Fruit fly (Drosophila melanogaster) whole organism, embryonic: ENCODE measurements around the gene CG13810.

Source experiments
- ATbp ChIP-seq: fragments of 200-800 bp; sonication (Bioruptor generic); optimal IDR thresholded peaks from 2 replicates; lab custom pipeline; 2017; ENCODE audit warnings: missing biosample characterization, mild to moderate bottlenecking, missing genetic modification characterization, missing genetic modification reagents
- Blimp-1 ChIP-seq: fragments of 200-800 bp; sonication (Bioruptor generic); optimal IDR thresholded peaks from 3 replicates; lab custom pipeline; 2018; ENCODE audit warnings: missing biosample characterization, missing genetic modification characterization, mild to moderate bottlenecking, moderate library complexity, missing genetic modification reagents
- CG12104 ChIP-seq: fragments of 200-800 bp; sonication (Bioruptor generic); optimal IDR thresholded peaks from 3 replicates; lab custom pipeline; 2016; ENCODE audit warnings: missing biosample characterization, missing genetic modification characterization
- CG1529 ChIP-seq: fragments of 200-800 bp; sonication (Bioruptor generic); optimal IDR thresholded peaks from 3 replicates; lab custom pipeline; 2018; ENCODE audit warnings: missing biosample characterization, missing genetic modification characterization
- CG15601 ChIP-seq: fragments of 200-800 bp; sonication (Bioruptor generic); optimal IDR thresholded peaks from 3 replicates; lab custom pipeline; 2019; ENCODE audit warnings: missing biosample characterization, mild to moderate bottlenecking, missing genetic modification characterization, moderate library complexity
- CG16813 ChIP-seq: fragments of 200-800 bp; sonication (Bioruptor generic); IDR thresholded peaks from 3 replicates; pipeline ENCODE4 v1.3.6; 2022; ENCODE audit warnings: missing biosample characterization, missing genetic modification characterization; ENCODE audit not compliant: partially characterized antibody
- CG18764 ChIP-seq: fragments of 200-800 bp; sonication (Bioruptor generic); optimal IDR thresholded peaks from 3 replicates; lab custom pipeline; 2016; ENCODE audit warnings: missing biosample characterization, missing genetic modification characterization
- CG30403 ChIP-seq: fragments of 200-800 bp; sonication (Bioruptor generic); optimal IDR thresholded peaks from 3 replicates; lab custom pipeline; 2016; ENCODE audit warnings: missing biosample characterization, missing genetic modification characterization
- CG32767 ChIP-seq: fragments of 200-800 bp; sonication (Bioruptor generic); IDR thresholded peaks from 2 replicates; pipeline ENCODE4 v1.3.6; 2022; ENCODE audit warnings: missing biosample characterization, missing genetic modification characterization
- CG32772 ChIP-seq: fragments of 200-800 bp; sonication (Bioruptor generic); IDR thresholded peaks from 2 replicates; pipeline ENCODE4 v1.3.6; 2022; ENCODE audit warnings: missing biosample characterization, missing genetic modification characterization
- CG3281 ChIP-seq: fragments of 200-800 bp; sonication (Bioruptor generic); optimal IDR thresholded peaks from 3 replicates; lab custom pipeline; 2017; ENCODE audit warnings: missing biosample characterization, mild to moderate bottlenecking, missing genetic modification characterization
- CG4404 ChIP-seq: fragments of 200-800 bp; sonication (Bioruptor generic); IDR thresholded peaks from 2 replicates; pipeline ENCODE4 v1.3.6; 2022; ENCODE audit warnings: missing biosample characterization, missing genetic modification characterization
- CG6791 ChIP-seq: fragments of 200-800 bp; sonication (Bioruptor generic); IDR thresholded peaks from 3 replicates; pipeline ENCODE4 v1.3.6; 2022; ENCODE audit warnings: missing biosample characterization, missing genetic modification characterization; ENCODE audit not compliant: partially characterized antibody
- CG7372 ChIP-seq: fragments of 200-800 bp; sonication (Bioruptor generic); IDR thresholded peaks from 2 replicates; pipeline ENCODE4 v1.3.6; 2022; ENCODE audit warnings: missing biosample characterization, missing genetic modification characterization
- CG7928 ChIP-seq: fragments of 200-800 bp; sonication (Bioruptor generic); optimal IDR thresholded peaks from 2 replicates; lab custom pipeline; 2017; ENCODE audit warnings: missing biosample characterization, mild to moderate bottlenecking, missing genetic modification characterization
- CG8388 ChIP-seq: fragments of 200-800 bp; sonication (Bioruptor generic); optimal IDR thresholded peaks from 2 replicates; lab custom pipeline; 2019; ENCODE audit warnings: missing biosample characterization, mild to moderate bottlenecking, missing genetic modification characterization, moderate library complexity
- CG8765 ChIP-seq: fragments of 200-800 bp; sonication (Bioruptor generic); IDR thresholded peaks from 2 replicates; pipeline ENCODE4 v1.3.6; 2022; ENCODE audit warnings: missing biosample characterization, missing genetic modification characterization
- Dip2 ChIP-seq: fragments of 200-800 bp; sonication (Bioruptor generic); IDR thresholded peaks from 2 replicates; pipeline ENCODE4 v1.3.6; 2022; ENCODE audit warnings: missing biosample characterization, missing genetic modification characterization
- Dll ChIP-seq: fragments of 200-800 bp; sonication (Bioruptor generic); IDR thresholded peaks from 4 replicates; pipeline ENCODE4 v1.3.6; 2022; ENCODE audit warnings: missing biosample characterization, missing genetic modification characterization; ENCODE audit not compliant: partially characterized antibody
- Dref ChIP-seq: fragments of 200-800 bp; sonication (Bioruptor generic); IDR thresholded peaks from 2 replicates; pipeline ENCODE4 v1.3.6; 2022; ENCODE audit warnings: missing biosample characterization, missing genetic modification characterization
- Hand ChIP-seq: fragments of 200-800 bp; sonication (Bioruptor generic); optimal IDR thresholded peaks from 2 replicates; lab custom pipeline; 2017; ENCODE audit warnings: mild to moderate bottlenecking, missing biosample characterization, missing genetic modification reagents, missing genetic modification characterization
- Kr ChIP-seq: fragments of 200-800 bp; sonication (Bioruptor generic); optimal IDR thresholded peaks from 2 replicates; lab custom pipeline; 2017; ENCODE audit warnings: missing biosample characterization, mild to moderate bottlenecking, missing genetic modification characterization
- MESR4 ChIP-seq: fragments of 200-800 bp; sonication (Bioruptor generic); optimal IDR thresholded peaks from 2 replicates; lab custom pipeline; 2018; ENCODE audit warnings: missing biosample characterization, mild to moderate bottlenecking, missing genetic modification characterization, moderate library complexity
- Mes4 ChIP-seq: fragments of 200-800 bp; sonication (Bioruptor generic); optimal IDR thresholded peaks from 2 replicates; lab custom pipeline; 2016; ENCODE audit warnings: missing biosample characterization, missing genetic modification characterization
- Nf-YC ChIP-seq: fragments of 200-800 bp; optimal IDR thresholded peaks from 3 replicates; lab custom pipeline; 2019; ENCODE audit warnings: missing biosample characterization, mild to moderate bottlenecking, missing genetic modification characterization, moderate library complexity
- Ravus ChIP-seq: fragments of 200-800 bp; sonication (Bioruptor generic); IDR thresholded peaks from 2 replicates; pipeline ENCODE4 v1.3.6; 2022; ENCODE audit warnings: missing biosample characterization, missing genetic modification characterization
- Sin3A ChIP-seq: fragments of >200 bp; optimal IDR thresholded peaks from 2 replicates; lab custom pipeline; 2018
- TFAM ChIP-seq: fragments of 200-800 bp; sonication (Bioruptor generic); optimal IDR thresholded peaks from 2 replicates; lab custom pipeline; 2017; ENCODE audit warnings: missing biosample characterization, missing genetic modification characterization, inconsistent platforms
- ap ChIP-seq: fragments of 200-800 bp; sonication (Bioruptor generic); IDR thresholded peaks from 2 replicates; pipeline ENCODE4 v1.3.6; 2022; ENCODE audit warnings: missing biosample characterization, missing genetic modification characterization
- bab2 ChIP-seq: fragments of 200-800 bp; sonication (Bioruptor generic); optimal IDR thresholded peaks from 2 replicates; lab custom pipeline; 2016; ENCODE audit warnings: missing biosample characterization, missing genetic modification characterization
- br ChIP-seq: fragments of >200 bp; optimal IDR thresholded peaks from 2 replicates; lab custom pipeline; 2017
- ci ChIP-seq: fragments of 200-800 bp; sonication (Bioruptor generic); IDR thresholded peaks from 3 replicates; pipeline ENCODE4 v1.3.6; 2022; ENCODE audit warnings: missing biosample characterization, missing genetic modification characterization
- da ChIP-seq: fragments of 200-800 bp; sonication (Bioruptor generic); optimal IDR thresholded peaks from 2 replicates; lab custom pipeline; 2016; ENCODE audit warnings: missing biosample characterization, missing genetic modification characterization
- dmrt11E ChIP-seq: fragments of 200-800 bp; sonication (Bioruptor generic); optimal IDR thresholded peaks from 3 replicates; lab custom pipeline; 2018; ENCODE audit warnings: missing biosample characterization, mild to moderate bottlenecking, missing genetic modification characterization, moderate library complexity
- gcm2 ChIP-seq: fragments of 200-800 bp; sonication (Bioruptor generic); optimal IDR thresholded peaks from 2 replicates; lab custom pipeline; 2016; ENCODE audit warnings: missing biosample characterization, missing genetic modification characterization
- grau ChIP-seq: fragments of 200-800 bp; optimal IDR thresholded peaks from 3 replicates; lab custom pipeline; 2019; ENCODE audit warnings: missing biosample characterization, mild to moderate bottlenecking, missing genetic modification characterization, moderate library complexity
- gsb ChIP-seq: fragments of 200-800 bp; sonication (Bioruptor generic); IDR thresholded peaks from 2 replicates; pipeline ENCODE4 v1.3.6; 2022; ENCODE audit warnings: missing biosample characterization, missing genetic modification characterization
- gt ChIP-seq: fragments of 200-800 bp; sonication (Bioruptor generic); IDR thresholded peaks from 2 replicates; pipeline ENCODE4 v1.3.6; 2022; ENCODE audit warnings: missing biosample characterization, missing genetic modification characterization
- ham ChIP-seq: fragments of 200-800 bp; sonication (Bioruptor generic); IDR thresholded peaks from 2 replicates; pipeline ENCODE4 v1.3.6; 2022; ENCODE audit warnings: missing biosample characterization, missing genetic modification characterization
- ind ChIP-seq: fragments of 200-800 bp; sonication (Bioruptor generic); optimal IDR thresholded peaks from 3 replicates; lab custom pipeline; 2016; ENCODE audit warnings: missing biosample characterization, missing genetic modification characterization
- klu ChIP-seq: fragments of 200-800 bp; sonication (Bioruptor generic); IDR thresholded peaks from 2 replicates; pipeline ENCODE4 v1.3.6; 2022; ENCODE audit warnings: missing biosample characterization, missing genetic modification characterization
- mld ChIP-seq: fragments of 200-800 bp; sonication (Bioruptor generic); IDR thresholded peaks from 3 replicates; pipeline ENCODE4 v1.3.6; 2022; ENCODE audit warnings: missing biosample characterization, missing genetic modification characterization; ENCODE audit not compliant: partially characterized antibody
- nerfin-2 ChIP-seq: fragments of 200-800 bp; sonication (Bioruptor generic); IDR thresholded peaks from 2 replicates; pipeline ENCODE4 v1.3.6; 2022; ENCODE audit warnings: missing biosample characterization, missing genetic modification characterization; ENCODE audit not compliant: partially characterized antibody
- nmo ChIP-seq: fragments of 200-800 bp; sonication (Bioruptor generic); optimal IDR thresholded peaks from 2 replicates; lab custom pipeline; 2018; ENCODE audit warnings: missing biosample characterization, mild to moderate bottlenecking, missing genetic modification characterization, moderate library complexity
- nom ChIP-seq: fragments of 200-800 bp; sonication (Bioruptor generic); optimal IDR thresholded peaks from 2 replicates; lab custom pipeline; 2017; ENCODE audit warnings: missing biosample characterization, missing genetic modification characterization, mild to moderate bottlenecking, moderate library complexity, missing genetic modification reagents
- pfk ChIP-seq: fragments of 200-800 bp; sonication (Bioruptor generic); optimal IDR thresholded peaks from 2 replicates; lab custom pipeline; 2018; ENCODE audit warnings: missing biosample characterization, mild to moderate bottlenecking, missing genetic modification characterization, moderate library complexity
- sens ChIP-seq: fragments of 200-800 bp; sonication (Bioruptor generic); peaks from one replicate; lab custom pipeline; 2016; ENCODE audit warnings: missing biosample characterization, missing genetic modification characterization
- sima ChIP-seq: fragments of 200-800 bp; sonication (Bioruptor generic); optimal IDR thresholded peaks from 2 replicates; lab custom pipeline; 2016; ENCODE audit warnings: missing biosample characterization, missing genetic modification characterization
- sisA ChIP-seq: fragments of 200-800 bp; sonication (Bioruptor generic); IDR thresholded peaks from 2 replicates; pipeline ENCODE4 v1.3.6; 2022; ENCODE audit warnings: missing biosample characterization, missing genetic modification characterization
- stc ChIP-seq: fragments of 200-800 bp; sonication (Bioruptor generic); IDR thresholded peaks from 2 replicates; pipeline ENCODE4 v1.3.6; 2022; ENCODE audit warnings: missing biosample characterization, missing genetic modification characterization
- usp ChIP-seq: fragments of >200 bp; optimal IDR thresholded peaks from 2 replicates; lab custom pipeline; 2017; ENCODE audit warnings: missing biosample characterization, missing genetic modification characterization

CG13810 gene

dm6 chr3L:2151588-2152372, 34.0 kb upstream of the CG13810 start, which contains the start of gene zormin (continued):
- TF ChIP-seq nmo (GFP tag; lab: Kevin White, UChicago) (no peak), CG6791 (GFP tag; lab: Robert Waterston, UW) (no peak), CG1529 (GFP tag; lab: Kevin White, UChicago) (no peak), CG7928 (no peak), ind (GFP tag; lab: Kevin White, UChicago) (peak; percentile 48), CG8388 (GFP tag; lab: Kevin White, UChicago) (no peak), pfk (no peak), Nf-YC (no peak), klu (no peak), CG15601 (tag; lab: Kevin White, UChicago) (no peak), Blimp-1 (peak; percentile 41), MESR4 (GFP tag; lab: Kevin White, UChicago) (no peak), da (no peak), sima (GFP tag; lab: Kevin White, UChicago) (no peak), Hand (GFP tag; lab: Kevin White, UChicago) (no peak), Dll (GFP tag; lab: Robert Waterston, UW) (peak; percentile 52; the same call in 1 of the 4 replicates), mld (no peak), nerfin-2 (GFP tag; lab: Robert Waterston, UW) (no peak), ci (no peak; the same call in 2 of the 3 replicates), CG7372 (GFP tag; lab: Robert Waterston, UW) (no peak), CG30403 (no peak), ATbp (GFP tag; lab: Kevin White, UChicago) (no peak), ap (GFP tag; lab: Robert Waterston, UW) (no peak), Dip2 (GFP tag; lab: Robert Waterston, UW) (no peak), gsb (GFP tag; lab: Robert Waterston, UW) (no peak), CG32772 (no peak), ham (GFP tag; lab: Robert Waterston, UW) (no peak), gt (GFP tag; lab: Robert Waterston, UW) (no peak), Mes4 (no peak), Dref (GFP tag; lab: Robert Waterston, UW) (no peak), Kr (no peak), br (lab: Kevin White, UChicago) (no peak), CG4404 (GFP tag; lab: Robert Waterston, UW) (no peak), sisA (peak; percentile 75), sens (GFP tag; lab: Kevin White, UChicago) (peak; percentile 78), gcm2 (GFP tag; lab: Kevin White, UChicago) (no peak), TFAM (GFP tag; lab: Kevin White, UChicago) (no peak), usp (GFP tag; lab: Kevin White, UChicago) (no peak), CG32767 (no peak), CG12104 (GFP tag; lab: Kevin White, UChicago) (no peak), dmrt11E (no peak), Ravus (GFP tag; lab: Robert Waterston, UW) (no peak), stc (GFP tag; lab: Robert Waterston, UW) (no peak; the same call in 1 of the 2 replicates), CG18764 (GFP tag; lab: Kevin White, UChicago) (no peak), CG16813 (GFP tag; lab: Robert Waterston, UW) (no peak), nom (GFP tag; lab: Kevin White, UChicago) (no peak), Sin3A (lab: Kevin White, UChicago) (no peak), CG8765 (GFP tag; lab: Robert Waterston, UW) (no peak), bab2 (GFP tag; lab: Kevin White, UChicago) (peak; percentile 59), CG3281 (no peak), grau (no peak)
